Fruit fly (Drosophila melanogaster) S2 (cell line): ENCODE results near the gene Svil.

Experiments
- CG8478 ChIP-seq: fragments of >200 bp; optimal IDR thresholded peaks from 2 replicates; lab custom pipeline; 2018
- CTCF ChIP-seq, 2 experiments: fragments of >200 bp; optimal IDR thresholded peaks; 2 replicates each; lab custom pipeline; 2018

DNA sequence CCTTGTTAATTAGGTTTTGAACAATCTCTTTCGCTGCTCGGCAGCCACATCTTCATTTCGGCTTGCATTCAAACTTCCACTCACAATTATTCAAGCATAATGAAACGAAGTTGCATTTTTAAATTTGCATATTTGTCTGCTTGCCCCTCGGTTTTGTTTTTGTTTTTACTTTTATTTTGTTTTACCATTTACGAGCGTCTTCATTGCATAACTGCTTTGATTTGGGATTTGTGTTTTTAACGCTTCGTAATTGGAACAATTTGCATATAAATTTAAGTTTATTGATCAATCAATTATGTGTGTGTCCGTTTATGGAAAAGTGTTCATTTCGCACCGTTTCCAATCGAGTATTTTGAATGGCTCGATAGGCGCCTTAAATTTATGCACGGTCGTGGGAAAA, 45.3 kb downstream of the Svil start:
- TF ChIP-seq CG8478, result no peak
- TF ChIP-seq CTCF (optimal IDR thresholded peaks at IDR 0.05; lab: Kevin White, UChicago), result no peak
